Worm (Caenorhabditis elegans) whole organism, young adult: ENCODE measurements around the gene Y57E12AL.2.

Experiments used
- ceh-58 ChIP-seq: fragments of 200-800 bp; sonication (Bioruptor generic); IDR thresholded peaks from 2 replicates; pipeline ENCODE4 v1.3.6; 2022; ENCODE audit warnings: missing genetic modification characterization, missing compliant biosample characterization
- dpff-1 ChIP-seq: sonication (generic microtip); optimal IDR thresholded peaks from 2 replicates; lab custom pipeline; 2017; ENCODE audit warnings: mild to moderate bottlenecking, missing genetic modification characterization, missing compliant biosample characterization
- pbrm-1 ChIP-seq: fragments of 200-800 bp; sonication (Bioruptor generic); IDR thresholded peaks from 2 replicates; pipeline ENCODE4 v1.3.6; 2022; ENCODE audit warnings: missing genetic modification reagents, missing genetic modification characterization, missing compliant biosample characterization

- TF ChIP-seq pbrm-1 (GFP tag; lab: Robert Waterston, UW) (no peak), dpff-1 (tag; lab: Kevin White, UChicago) (no peak), ceh-58 (GFP tag; lab: Robert Waterston, UW) (no peak)
Measured at ce11 chrV:7072309-7072708, 14.4 kb downstream of the Y57E12AL.2 start, which contains the start of gene F27B10.1.
